Worm (Caenorhabditis elegans): ENCODE results near the gene acl-7.

acl-7 gene

ce11 chrII:12798814-12799213 is 17.4 kb downstream of the acl-7 start (continued):
- TF ChIP-seq fkh-3 (tag; optimal IDR thresholded peaks at IDR 0.05), result no peak
- no peak for TF ChIP-seq rpc-1 (optimal IDR thresholded peaks at IDR 0.05)
- no peak for TF ChIP-seq rpc-1 (tag; optimal IDR thresholded peaks at IDR 0.05)
- TF ChIP-seq F57C9.4 (tag; optimal IDR thresholded peaks at IDR 0.05), result peak; percentile 1
- no peak for TF ChIP-seq hrde-1 (tag; optimal IDR thresholded peaks at IDR 0.05; ENCODE audit: borderline replicate concordance)
- peak; percentile 94 for TF ChIP-seq B0336.3 (GFP tag; IDR thresholded peaks at IDR 0.05)
- TF ChIP-seq bed-2 (GFP tag; IDR thresholded peaks at IDR 0.05), result no peak
- no peak for TF ChIP-seq nhr-179 (tag; optimal IDR thresholded peaks at IDR 0.05)
- peak; percentile 5 for TF ChIP-seq ztf-18 (tag; optimal IDR thresholded peaks at IDR 0.05)
- TF ChIP-seq Y67H2A.10 (GFP tag; conservative IDR thresholded peaks at IDR 0.05), result no peak
- no peak for TF ChIP-seq zim-3 (tag; optimal IDR thresholded peaks at IDR 0.05)
- peak; percentile 32 for TF ChIP-seq athp-1 (tag; optimal IDR thresholded peaks at IDR 0.05)
- TF ChIP-seq tlf-1 (GFP tag; optimal IDR thresholded peaks at IDR 0.05), result peak; percentile 83
- TF ChIP-seq pha-4 (tag; optimal IDR thresholded peaks at IDR 0.05), result no peak
- no peak for TF ChIP-seq xnd-1 (tag; optimal IDR thresholded peaks at IDR 0.05)
- 0 out of 2 replicates have a peak, but pooled peaks have one; percentile 41 for TF ChIP-seq sea-2 (GFP tag; IDR thresholded peaks at IDR 0.05)
- TF ChIP-seq hmg-20 (GFP tag; IDR thresholded peaks at IDR 0.05), result no peak
- peak; percentile 65 for TF ChIP-seq gei-17 (GFP tag; optimal IDR thresholded peaks at IDR 0.05)
- no peak for TF ChIP-seq ceh-40 (GFP tag; IDR thresholded peaks at IDR 0.05)
- TF ChIP-seq F39B2.1 (GFP tag; IDR thresholded peaks at IDR 0.05), result no peak
- TF ChIP-seq K11D2.4 (GFP tag; IDR thresholded peaks at IDR 0.05), result peak; percentile 82
- TF ChIP-seq B0035.1 (tag; optimal IDR thresholded peaks at IDR 0.05), result no peak
- peak; percentile 62 for TF ChIP-seq ztf-3 (GFP tag; optimal IDR thresholded peaks at IDR 0.05)
- peak; percentile 89 for TF ChIP-seq Y53G8AR.9 (GFP tag; conservative IDR thresholded peaks at IDR 0.05)
- TF ChIP-seq ceh-100 (GFP tag; IDR thresholded peaks at IDR 0.05), result peak; percentile 30; the same call in 1 of the 2 replicates
- TF ChIP-seq pbrm-1 (GFP tag; IDR thresholded peaks at IDR 0.05), result peak; percentile 83
- TF ChIP-seq F57A8.1 (GFP tag; optimal IDR thresholded peaks at IDR 0.05), result no peak
- peak; percentile 92 for TF ChIP-seq ets-4 (GFP tag; optimal IDR thresholded peaks at IDR 0.05)
- TF ChIP-seq rcor-1 (GFP tag; IDR thresholded peaks at IDR 0.05), result no peak
- TF ChIP-seq nhr-90 (tag; optimal IDR thresholded peaks at IDR 0.05), result peak; percentile 75
- peak; percentile 78 for TF ChIP-seq mcd-1 (GFP tag; IDR thresholded peaks at IDR 0.05)
- no peak for TF ChIP-seq nhr-27 (tag; optimal IDR thresholded peaks at IDR 0.05)
- TF ChIP-seq unc-62 (GFP tag; optimal IDR thresholded peaks at IDR 0.05), result no peak
- TF ChIP-seq Y95B8A.8 (GFP tag; IDR thresholded peaks at IDR 0.05), result no peak

DNA sequence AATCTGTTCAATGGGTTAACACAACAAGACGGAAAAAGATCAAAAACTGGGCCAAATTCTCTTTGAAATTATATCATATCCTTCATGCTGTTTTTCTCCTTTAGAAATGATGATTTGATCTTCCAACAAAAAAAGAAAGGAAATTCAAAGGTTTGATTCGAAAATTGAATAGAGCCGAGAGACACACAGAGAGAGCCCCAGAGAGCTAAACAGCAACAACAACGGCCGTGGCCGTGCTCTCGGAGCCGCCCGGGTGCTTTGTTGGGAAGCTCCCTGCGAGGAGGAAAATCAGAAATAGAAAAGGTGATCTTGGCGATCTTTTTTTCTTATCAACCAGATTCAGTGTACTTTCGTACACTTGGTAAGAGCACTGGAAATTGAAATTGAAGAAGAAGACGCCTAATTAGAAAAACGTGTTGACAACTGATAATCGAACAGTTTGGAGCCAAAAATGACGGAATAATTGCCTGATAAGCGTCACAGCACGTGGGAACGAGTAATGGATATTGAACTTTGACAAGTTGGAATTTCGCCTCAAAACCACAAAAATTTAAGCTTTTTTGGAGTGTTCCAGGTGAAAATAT is 19.0 kb downstream of the acl-7 start:
- TF ChIP-seq dox-1 (GFP tag; IDR thresholded peaks at IDR 0.05), result peak; percentile 40; the same call in 1 of the 2 replicates
- TF ChIP-seq aptf-2 (GFP tag; conservative IDR thresholded peaks at IDR 0.05), result no peak
- TF ChIP-seq egl-44 (GFP tag; IDR thresholded peaks at IDR 0.05), result peak; percentile 31; the same call in 1 of the 2 replicates
- peak; percentile 65 for TF ChIP-seq nhr-80 (tag; optimal IDR thresholded peaks at IDR 0.05)
- TF ChIP-seq atf-7 (tag; optimal IDR thresholded peaks at IDR 0.05), result peak; percentile 47
- peak; percentile 26 for TF ChIP-seq ama-1 (optimal IDR thresholded peaks at IDR 0.05)
- TF ChIP-seq ama-1 (GFP tag; optimal IDR thresholded peaks at IDR 0.05), result no peak
- 0 out of 2 replicates have a peak, but pooled peaks have one; percentile 5 for TF ChIP-seq mcd-1 (GFP tag; IDR thresholded peaks at IDR 0.05)
- no peak for TF ChIP-seq F52B5.7 (tag; optimal IDR thresholded peaks at IDR 0.05)
- TF ChIP-seq B0336.3 (GFP tag; IDR thresholded peaks at IDR 0.05), result peak; percentile 55
- TF ChIP-seq unc-62 (GFP tag; optimal IDR thresholded peaks at IDR 0.05), result peak; percentile 42
- TF ChIP-seq zfh-2 (GFP tag; conservative IDR thresholded peaks at IDR 0.05), result peak; percentile 73; the same call in 1 of the 2 replicates
- no peak for TF ChIP-seq lin-35 (GFP tag; optimal IDR thresholded peaks at IDR 0.05)
